Worm (Caenorhabditis elegans) whole organism, L4 larva: Measurements from ENCODE around the gene pyr-1.

Source experiments
- egl-27 ChIP-seq: sonication (generic microtip); optimal IDR thresholded peaks from 3 replicates; lab custom pipeline; 2017; ENCODE audit warnings: missing biosample characterization, missing genetic modification reagents, missing genetic modification characterization
- mdl-1 ChIP-seq, 2 experiments: fragments of 150-350 bp in 1 of 2; sonication (generic microtip) in 1 of 2; optimal IDR thresholded peaks; 2 replicates each; lab custom pipeline; 2014 to 2017; ENCODE audit warnings: missing biosample characterization in 2 of 2, missing genetic modification characterization in 2 of 2
- nhr-25 ChIP-seq: sonication (generic microtip); optimal IDR thresholded peaks from 2 replicates; lab custom pipeline; 2017; ENCODE audit warnings: missing genetic modification characterization, mild to moderate bottlenecking, missing compliant biosample characterization, antibody characterized with exemption, moderate library complexity, borderline replicate concordance; ENCODE audit not compliant: insufficient read depth

DNA sequence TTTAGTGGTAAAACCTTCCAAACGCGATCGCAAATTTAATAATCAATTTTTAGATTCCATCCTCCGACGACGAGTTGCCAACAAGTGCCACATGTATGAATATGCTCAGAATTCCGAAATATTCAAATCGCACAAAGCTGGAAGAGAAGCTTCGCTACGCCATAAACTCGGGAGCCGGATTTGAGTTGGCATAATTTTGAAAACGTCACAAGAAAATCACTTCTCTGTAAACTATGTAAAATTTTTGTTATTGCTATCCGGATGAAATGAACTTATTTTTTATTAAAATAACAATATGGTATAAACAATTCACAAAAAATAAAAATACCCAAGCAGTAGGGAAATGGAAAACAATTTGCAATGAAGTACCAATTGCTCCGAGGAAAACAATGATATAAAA is 18.0 kb downstream of the pyr-1 start:
- TF ChIP-seq mdl-1 (tag; optimal IDR thresholded peaks at IDR 0.05; lab: Kevin White, UChicago): no peak
- no peak for TF ChIP-seq egl-27 (tag; lab: Kevin White, UChicago)
- TF ChIP-seq nhr-25 (tag; lab: Kevin White, UChicago): no peak
